Fruit fly (Drosophila melanogaster) whole organism, embryonic: ENCODE measurements around the gene Acp29AB.

ENCODE experiments used
- CG3065 ChIP-seq: fragments of 200-800 bp; sonication (Bioruptor generic); optimal IDR thresholded peaks from 2 replicates; lab custom pipeline; 2016; ENCODE audit warnings: missing biosample characterization, missing genetic modification characterization
- CG31365 ChIP-seq: fragments of 200-800 bp; sonication (Bioruptor generic); optimal IDR thresholded peaks from 2 replicates; lab custom pipeline; 2018; ENCODE audit warnings: missing biosample characterization, mild to moderate bottlenecking, missing genetic modification characterization
- Dref ChIP-seq: fragments of 200-800 bp; sonication (Bioruptor generic); IDR thresholded peaks from 2 replicates; pipeline ENCODE4 v1.3.6; 2022; ENCODE audit warnings: missing biosample characterization, missing genetic modification characterization
- YL-1 ChIP-seq: fragments of 200-800 bp; sonication (Bioruptor generic); optimal IDR thresholded peaks from 3 replicates; lab custom pipeline; 2017; ENCODE audit warnings: missing biosample characterization, mild to moderate bottlenecking, missing genetic modification characterization
- chif ChIP-seq, 2 experiments: fragments of 200-800 bp; sonication (Bioruptor generic); optimal IDR thresholded peaks; 3 replicates each; lab custom pipeline; 2016; ENCODE audit warnings: missing biosample characterization in 2 of 2, missing genetic modification characterization in 2 of 2
- ewg ChIP-seq: fragments of 200-800 bp; sonication (Bioruptor generic); optimal IDR thresholded peaks from 3 replicates; lab custom pipeline; 2017; ENCODE audit warnings: mild to moderate bottlenecking, missing biosample characterization, missing genetic modification reagents, missing genetic modification characterization
- kni ChIP-seq: fragments of 200-800 bp; sonication (Bioruptor generic); optimal IDR thresholded peaks from 3 replicates; lab custom pipeline; 2017; ENCODE audit warnings: mild to moderate bottlenecking, missing biosample characterization, missing genetic modification reagents, missing genetic modification characterization
- sr ChIP-seq: fragments of 200-800 bp; sonication (Bioruptor generic); IDR thresholded peaks from 3 replicates; pipeline ENCODE4 v1.3.6; 2022; ENCODE audit warnings: missing biosample characterization, missing genetic modification characterization

- TF ChIP-seq CG31365 (tag; lab: Kevin White, UChicago) (no peak), kni (GFP tag; lab: Kevin White, UChicago) (peak; percentile 46), CG3065 (GFP tag; lab: Kevin White, UChicago) (no peak), ewg (GFP tag; lab: Kevin White, UChicago) (no peak), sr (GFP tag; lab: Robert Waterston, UW) (no peak), chif (GFP tag; optimal IDR thresholded peaks at IDR 0.05; lab: Kevin White, UChicago) (no peak), Dref (GFP tag; lab: Robert Waterston, UW) (no peak), YL-1 (GFP tag; lab: Kevin White, UChicago) (no peak)
Observed at dm6 chr2L:8361204-8361952, 31.6 kb downstream of the Acp29AB start.
